Fruit fly (Drosophila melanogaster) whole organism, embryonic: Measurements from ENCODE around the gene Mst89B.

ENCODE experiments used
- Abd-B ChIP-seq: fragments of 200-800 bp; sonication (Bioruptor generic); optimal IDR thresholded peaks from 2 replicates; lab custom pipeline; 2018; ENCODE audit warnings: missing biosample characterization, mild to moderate bottlenecking, missing genetic modification characterization, moderate library complexity
- Ada2b ChIP-seq: fragments of 200-800 bp; sonication (Bioruptor generic); IDR thresholded peaks from 2 replicates; pipeline ENCODE4 v1.3.6; 2022; ENCODE audit warnings: missing biosample characterization, missing genetic modification characterization
- Antp ChIP-seq: fragments of 200-800 bp; sonication (Bioruptor generic); optimal IDR thresholded peaks from 3 replicates; lab custom pipeline; 2016; ENCODE audit warnings: missing biosample characterization, missing genetic modification characterization
- Asciz ChIP-seq: fragments of 200-800 bp; sonication (Bioruptor generic); optimal IDR thresholded peaks from 2 replicates; lab custom pipeline; 2017; ENCODE audit warnings: missing biosample characterization, mild to moderate bottlenecking, missing genetic modification characterization, missing genetic modification reagents
- Blimp-1 ChIP-seq: fragments of 200-800 bp; sonication (Bioruptor generic); optimal IDR thresholded peaks from 3 replicates; lab custom pipeline; 2018; ENCODE audit warnings: missing biosample characterization, missing genetic modification characterization, mild to moderate bottlenecking, moderate library complexity, missing genetic modification reagents
- CG12769 ChIP-seq: fragments of 200-800 bp; sonication (Bioruptor generic); optimal IDR thresholded peaks from 2 replicates; lab custom pipeline; 2019; ENCODE audit warnings: missing biosample characterization, mild to moderate bottlenecking, missing genetic modification characterization, moderate library complexity
- CG13123 ChIP-seq: fragments of 200-800 bp; sonication (Bioruptor generic); optimal IDR thresholded peaks from 2 replicates; lab custom pipeline; 2016; ENCODE audit warnings: missing biosample characterization, missing genetic modification characterization
- CG13624 ChIP-seq: fragments of 200-800 bp; sonication (Bioruptor generic); optimal IDR thresholded peaks from 2 replicates; lab custom pipeline; 2016; ENCODE audit warnings: missing biosample characterization, missing genetic modification characterization
- CG17612 ChIP-seq: fragments of 200-800 bp; sonication (Bioruptor generic); IDR thresholded peaks from 2 replicates; pipeline ENCODE4 v1.3.6; 2022; ENCODE audit warnings: missing biosample characterization, missing genetic modification characterization
- CG34376 ChIP-seq: fragments of 200-800 bp; sonication (Bioruptor generic); optimal IDR thresholded peaks from 2 replicates; lab custom pipeline; 2018; ENCODE audit warnings: missing biosample characterization, mild to moderate bottlenecking, missing genetic modification characterization
- CG4282 ChIP-seq: fragments of 200-800 bp; sonication (Bioruptor generic); optimal IDR thresholded peaks from 2 replicates; lab custom pipeline; 2016; ENCODE audit warnings: missing biosample characterization, missing genetic modification characterization
- CG7786 ChIP-seq: fragments of 200-800 bp; sonication (Bioruptor generic); optimal IDR thresholded peaks from 2 replicates; lab custom pipeline; 2016; ENCODE audit warnings: missing biosample characterization, missing genetic modification characterization
- CG9727 ChIP-seq: fragments of 200-800 bp; sonication (Bioruptor generic); optimal IDR thresholded peaks from 3 replicates; lab custom pipeline; 2017; ENCODE audit warnings: missing biosample characterization, mild to moderate bottlenecking, missing genetic modification characterization
- CoRest ChIP-seq: fragments of 200-800 bp; sonication (Bioruptor generic); optimal IDR thresholded peaks from 3 replicates; lab custom pipeline; 2018; ENCODE audit warnings: missing biosample characterization, mild to moderate bottlenecking, missing genetic modification characterization, moderate library complexity
- Dref ChIP-seq: fragments of 200-800 bp; sonication (Bioruptor generic); IDR thresholded peaks from 2 replicates; pipeline ENCODE4 v1.3.6; 2022; ENCODE audit warnings: missing biosample characterization, missing genetic modification characterization
- HmgZ ChIP-seq: fragments of 200-800 bp; sonication (Bioruptor generic); optimal IDR thresholded peaks from 2 replicates; lab custom pipeline; 2018; ENCODE audit warnings: missing biosample characterization, mild to moderate bottlenecking, missing genetic modification characterization
- Jarid2 ChIP-seq: fragments of 200-800 bp; sonication (Bioruptor generic); optimal IDR thresholded peaks from 3 replicates; lab custom pipeline; 2017; ENCODE audit warnings: mild to moderate bottlenecking, missing biosample characterization, missing genetic modification reagents, missing genetic modification characterization
- Max ChIP-seq: fragments of 200-800 bp; sonication (Bioruptor generic); optimal IDR thresholded peaks from 2 replicates; lab custom pipeline; 2016; ENCODE audit warnings: missing biosample characterization, mild to moderate bottlenecking, missing genetic modification characterization
- Neu2 ChIP-seq: fragments of 200-800 bp; sonication (Bioruptor generic); optimal IDR thresholded peaks from 3 replicates; lab custom pipeline; 2016; ENCODE audit warnings: missing biosample characterization, missing genetic modification characterization, borderline replicate concordance
- Opbp ChIP-seq: fragments of 200-800 bp; sonication (Bioruptor generic); IDR thresholded peaks from 3 replicates; pipeline ENCODE4 v1.3.6; 2022; ENCODE audit warnings: missing biosample characterization, missing genetic modification characterization; ENCODE audit not compliant: partially characterized antibody
- Spps ChIP-seq: fragments of 200-800 bp; sonication (Bioruptor generic); optimal IDR thresholded peaks from 2 replicates; lab custom pipeline; 2018; ENCODE audit warnings: missing biosample characterization, mild to moderate bottlenecking, missing genetic modification characterization
- ab ChIP-seq: fragments of 200-800 bp; sonication (Bioruptor generic); optimal IDR thresholded peaks from 2 replicates; lab custom pipeline; 2016; ENCODE audit warnings: missing biosample characterization, missing genetic modification characterization
- abd-A ChIP-seq: fragments of 200-800 bp; sonication (Bioruptor generic); optimal IDR thresholded peaks from 3 replicates; lab custom pipeline; 2019; ENCODE audit warnings: missing biosample characterization, mild to moderate bottlenecking, missing genetic modification characterization, moderate library complexity
- corto ChIP-seq: fragments of 200-800 bp; sonication (Bioruptor generic); optimal IDR thresholded peaks from 2 replicates; lab custom pipeline; 2016; ENCODE audit warnings: missing biosample characterization, mild to moderate bottlenecking, missing genetic modification characterization, moderate library complexity
- croc ChIP-seq: fragments of 200-800 bp; sonication (Bioruptor generic); conservative IDR thresholded peaks from 3 replicates; pipeline ENCODE4 v1.3.6; 2022; ENCODE audit warnings: missing biosample characterization, missing genetic modification characterization
- crp ChIP-seq, 2 experiments: fragments of 200-800 bp; sonication (Bioruptor generic); optimal IDR thresholded peaks; 2 replicates in 1 of 2; 3 replicates in 1 of 2; lab custom pipeline; 2017; ENCODE audit warnings: missing biosample characterization in 2 of 2, missing genetic modification characterization in 2 of 2, mild to moderate bottlenecking in 1 of 2, moderate library complexity in 1 of 2
- da ChIP-seq: fragments of 200-800 bp; sonication (Bioruptor generic); optimal IDR thresholded peaks from 2 replicates; lab custom pipeline; 2016; ENCODE audit warnings: missing biosample characterization, missing genetic modification characterization
- dimm ChIP-seq: fragments of 200-800 bp; sonication (Bioruptor generic); IDR thresholded peaks from 2 replicates; pipeline ENCODE4 v1.3.6; 2022; ENCODE audit warnings: missing biosample characterization, missing genetic modification characterization
- dmrt99B ChIP-seq: fragments of 200-800 bp; sonication (Bioruptor generic); optimal IDR thresholded peaks from 2 replicates; lab custom pipeline; 2018; ENCODE audit warnings: missing biosample characterization, mild to moderate bottlenecking, missing genetic modification characterization, moderate library complexity
- eve ChIP-seq, 2 experiments: fragments of >200 bp; optimal IDR thresholded peaks; 2 replicates each; lab custom pipeline; 2017; ENCODE audit warnings: missing biosample characterization in 2 of 2, missing genetic modification characterization in 2 of 2
- fd3F ChIP-seq: fragments of 200-800 bp; sonication (Bioruptor generic); optimal IDR thresholded peaks from 2 replicates; lab custom pipeline; 2018; ENCODE audit warnings: missing biosample characterization, mild to moderate bottlenecking, missing genetic modification characterization, moderate library complexity
- fru ChIP-seq: fragments of >200 bp; optimal IDR thresholded peaks from 2 replicates; lab custom pipeline; 2017
- ftz-f1 ChIP-seq: fragments of 200-800 bp; sonication (Bioruptor generic); optimal IDR thresholded peaks from 2 replicates; lab custom pipeline; 2016; ENCODE audit warnings: missing biosample characterization, missing genetic modification characterization
- hbn ChIP-seq: fragments of 200-800 bp; sonication (Bioruptor generic); IDR thresholded peaks from 2 replicates; pipeline ENCODE4 v1.3.6; 2022; ENCODE audit warnings: missing biosample characterization, missing genetic modification characterization; ENCODE audit not compliant: partially characterized antibody
- her ChIP-seq: fragments of 200-800 bp; sonication (Bioruptor generic); optimal IDR thresholded peaks from 2 replicates; lab custom pipeline; 2016; ENCODE audit warnings: missing biosample characterization, missing genetic modification characterization
- ind ChIP-seq: fragments of 200-800 bp; sonication (Bioruptor generic); optimal IDR thresholded peaks from 3 replicates; lab custom pipeline; 2016; ENCODE audit warnings: missing biosample characterization, missing genetic modification characterization
- kah ChIP-seq: fragments of 200-800 bp; sonication (Bioruptor generic); optimal IDR thresholded peaks from 2 replicates; lab custom pipeline; 2018; ENCODE audit warnings: missing biosample characterization, mild to moderate bottlenecking, missing genetic modification characterization
- maf-S ChIP-seq: fragments of 200-800 bp; sonication (Bioruptor generic); optimal IDR thresholded peaks from 2 replicates; lab custom pipeline; 2016; ENCODE audit warnings: missing biosample characterization, missing genetic modification characterization
- nerfin-1 ChIP-seq: fragments of 200-800 bp; sonication (Bioruptor generic); optimal IDR thresholded peaks from 3 replicates; lab custom pipeline; 2019; ENCODE audit warnings: missing biosample characterization, mild to moderate bottlenecking, missing genetic modification characterization, moderate library complexity
- nmo ChIP-seq: fragments of 200-800 bp; sonication (Bioruptor generic); optimal IDR thresholded peaks from 2 replicates; lab custom pipeline; 2018; ENCODE audit warnings: missing biosample characterization, mild to moderate bottlenecking, missing genetic modification characterization, moderate library complexity
- odd ChIP-seq: fragments of 200-800 bp; sonication (Bioruptor generic); optimal IDR thresholded peaks from 2 replicates; lab custom pipeline; 2017; ENCODE audit warnings: missing biosample characterization, mild to moderate bottlenecking, missing genetic modification characterization
- schlank ChIP-seq: fragments of 200-800 bp; sonication (Bioruptor generic); optimal IDR thresholded peaks from 2 replicates; lab custom pipeline; 2018; ENCODE audit warnings: missing biosample characterization, mild to moderate bottlenecking, missing genetic modification characterization
- sd ChIP-seq: fragments of 200-800 bp; sonication (Bioruptor generic); optimal IDR thresholded peaks from 3 replicates; lab custom pipeline; 2018; ENCODE audit warnings: missing biosample characterization, mild to moderate bottlenecking, missing genetic modification characterization, moderate library complexity
- sens ChIP-seq: fragments of 200-800 bp; sonication (Bioruptor generic); peaks from one replicate; lab custom pipeline; 2016; ENCODE audit warnings: missing biosample characterization, missing genetic modification characterization
- sim ChIP-seq: fragments of 200-800 bp; sonication (Bioruptor generic); IDR thresholded peaks from 2 replicates; pipeline ENCODE4 v1.3.6; 2022; ENCODE audit warnings: missing biosample characterization, missing genetic modification characterization
- stc ChIP-seq: fragments of 200-800 bp; sonication (Bioruptor generic); IDR thresholded peaks from 2 replicates; pipeline ENCODE4 v1.3.6; 2022; ENCODE audit warnings: missing biosample characterization, missing genetic modification characterization
- tap ChIP-seq: fragments of 200-800 bp; optimal IDR thresholded peaks from 3 replicates; lab custom pipeline; 2019; ENCODE audit warnings: missing biosample characterization, mild to moderate bottlenecking, missing genetic modification characterization, moderate library complexity
- trem ChIP-seq: fragments of 200-800 bp; optimal IDR thresholded peaks from 3 replicates; lab custom pipeline; 2019; ENCODE audit warnings: missing biosample characterization, mild to moderate bottlenecking, missing genetic modification characterization, moderate library complexity
- vnd ChIP-seq: fragments of 200-800 bp; sonication (Bioruptor generic); IDR thresholded peaks from 3 replicates; pipeline ENCODE4 v1.3.6; 2022; ENCODE audit warnings: missing biosample characterization, missing genetic modification characterization; ENCODE audit not compliant: partially characterized antibody
- yki ChIP-seq: fragments of >200 bp; optimal IDR thresholded peaks from 3 replicates; lab custom pipeline; 2018

The Mst89B gene

dm6 chr3R:16222300-16222903, 44.4 kb upstream of the Mst89B start (continued):
- TF ChIP-seq kah (GFP tag; lab: Kevin White, UChicago) (peak; percentile 97), yki (lab: Kevin White, UChicago) (no peak), CG7786 (GFP tag; lab: Kevin White, UChicago) (peak; percentile 99), CG4282 (GFP tag; lab: Kevin White, UChicago) (peak; percentile 99), Antp (GFP tag; lab: Kevin White, UChicago) (peak; percentile 100), Max (peak; percentile 99), Ada2b (GFP tag; lab: Robert Waterston, UW) (peak; percentile 100), CG17612 (GFP tag; lab: Robert Waterston, UW) (peak; percentile 98), stc (GFP tag; lab: Robert Waterston, UW) (peak; percentile 100), CG34376 (GFP tag; lab: Kevin White, UChicago) (peak; percentile 97), tap (tag; lab: Kevin White, UChicago) (peak; percentile 99), CG13624 (GFP tag; lab: Kevin White, UChicago) (peak; percentile 99), ind (peak; percentile 100), Jarid2 (GFP tag; lab: Kevin White, UChicago) (peak; percentile 94), nerfin-1 (tag; lab: Kevin White, UChicago) (peak; percentile 96), croc (GFP tag; lab: Robert Waterston, UW) (peak; percentile 99), Dref (GFP tag; lab: Robert Waterston, UW) (peak; percentile 54), dmrt99B (tag; lab: Kevin White, UChicago) (peak; percentile 100), ab (peak; percentile 98), odd (peak; percentile 88), maf-S (peak; percentile 99), sd (peak; percentile 96), fd3F (GFP tag; lab: Kevin White, UChicago) (peak; percentile 99), her (GFP tag; lab: Kevin White, UChicago) (peak; percentile 98), vnd (GFP tag; lab: Robert Waterston, UW) (no peak), hbn (no peak), trem (peak; percentile 96), Opbp (GFP tag; lab: Robert Waterston, UW) (no peak; the same call in 2 of the 3 replicates), eve (GFP tag; optimal IDR thresholded peaks at IDR 0.05; lab: Kevin White, UChicago) (peak in 1 of 2 experiments; percentile 99), ftz-f1 (GFP tag; lab: Kevin White, UChicago) (peak; percentile 97), Asciz (GFP tag; lab: Kevin White, UChicago) (peak; percentile 99), HmgZ (tag; lab: Kevin White, UChicago) (peak; percentile 99), CG9727 (GFP tag; lab: Kevin White, UChicago) (peak; percentile 93), CG12769 (tag; lab: Kevin White, UChicago) (peak; percentile 100), Neu2 (peak; percentile 96), abd-A (tag; lab: Kevin White, UChicago) (peak; percentile 99), da (GFP tag; lab: Kevin White, UChicago) (peak; percentile 99), Spps (tag; lab: Kevin White, UChicago) (peak; percentile 96), schlank (tag; lab: Kevin White, UChicago) (peak; percentile 98), CoRest (tag; lab: Kevin White, UChicago) (peak; percentile 98), dimm (GFP tag; lab: Robert Waterston, UW) (peak; percentile 100), fru (lab: Kevin White, UChicago) (no peak), sim (GFP tag; lab: Robert Waterston, UW) (peak; percentile 99), nmo (GFP tag; lab: Kevin White, UChicago) (peak; percentile 98), corto (GFP tag; lab: Kevin White, UChicago) (peak; percentile 94), crp (GFP tag; optimal IDR thresholded peaks at IDR 0.05; lab: Kevin White, UChicago) (peak in 1 of 2 experiments; percentile 76), Blimp-1 (GFP tag; lab: Kevin White, UChicago) (peak; percentile 99), CG13123 (GFP tag; lab: Kevin White, UChicago) (peak; percentile 99), Abd-B (GFP tag; lab: Kevin White, UChicago) (peak; percentile 99), sens (GFP tag; lab: Kevin White, UChicago) (peak; percentile 100)
